Worm (Caenorhabditis elegans): ENCODE results near the gene dhs-7.

DNA sequence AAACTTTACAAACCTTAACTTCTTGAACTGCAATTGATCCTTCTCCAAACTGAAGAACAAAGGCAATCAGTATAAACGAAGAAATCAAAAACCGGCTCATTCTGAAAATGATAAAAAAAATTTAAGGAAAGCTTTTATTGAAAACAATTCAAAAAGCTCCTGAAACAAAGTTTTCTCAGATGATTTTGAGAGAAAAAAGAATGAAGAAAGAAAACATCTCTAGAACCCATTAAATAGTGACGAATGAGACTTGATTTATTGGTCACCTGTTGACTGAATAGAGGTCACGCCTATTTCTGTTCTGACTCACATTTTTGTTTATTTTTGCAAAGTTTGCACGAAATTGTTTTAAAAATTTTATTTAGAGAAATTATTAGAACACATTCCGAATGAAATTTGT lies 3.0 kb upstream of the dhs-7 start, which contains the start of gene E04F6.8:
- TF ChIP-seq flt-1 (GFP tag; IDR thresholded peaks at IDR 0.05) = no peak
- no peak for TF ChIP-seq T22C8.4 (GFP tag; IDR thresholded peaks at IDR 0.05)
